Fruit fly (Drosophila melanogaster): Measurements from ENCODE around the gene Sfp33A3.

Gene Sfp33A3

dm6 chr2L:11839612-11840011, at the start of gene Sfp33A3:
Sfp33A3 (plus strand) TSS chr2L:11839912.
- TF ChIP-seq psq (optimal IDR thresholded peaks at IDR 0.05) = no peak
- TF ChIP-seq Sin3A (optimal IDR thresholded peaks at IDR 0.05) = no peak
- TF ChIP-seq insv (optimal IDR thresholded peaks at IDR 0.05) = no peak
- TF ChIP-seq ttk (optimal IDR thresholded peaks at IDR 0.05) = no peak
- no peak for TF ChIP-seq h (optimal IDR thresholded peaks at IDR 0.05)
- no peak for TF ChIP-seq Myc (optimal IDR thresholded peaks at IDR 0.05)

dm6 chr2L:11792265-11792664, 47.4 kb upstream of the Sfp33A3 start, which contains the start of gene Tsp33B:
Tsp33B (minus strand) TSS chr2L:11792365.
- TF ChIP-seq psq (optimal IDR thresholded peaks at IDR 0.05) (no peak), ttk (optimal IDR thresholded peaks at IDR 0.05) (no peak), insv (optimal IDR thresholded peaks at IDR 0.05) (no peak), h (optimal IDR thresholded peaks at IDR 0.05) (no peak)

- TF ChIP-seq ttk (optimal IDR thresholded peaks at IDR 0.05) (no peak), insv (optimal IDR thresholded peaks at IDR 0.05) (no peak), psq (optimal IDR thresholded peaks at IDR 0.05) (no peak)
Measured at dm6 chr2L:11793986-11794385, 45.7 kb upstream of the Sfp33A3 start, which contains the start of gene CG14937. CG14937 (minus strand) TSS chr2L:11794086.

dm6 chr2L:11797127-11797526, 42.6 kb upstream of the Sfp33A3 start:
- TF ChIP-seq psq (optimal IDR thresholded peaks at IDR 0.05) (no peak), Sin3A (optimal IDR thresholded peaks at IDR 0.05) (no peak), h (optimal IDR thresholded peaks at IDR 0.05) (peak; percentile 18), Myc (optimal IDR thresholded peaks at IDR 0.05) (no peak), insv (optimal IDR thresholded peaks at IDR 0.05) (no peak)

- TF ChIP-seq ttk (optimal IDR thresholded peaks at IDR 0.05) = no peak
- TF ChIP-seq insv (optimal IDR thresholded peaks at IDR 0.05) = no peak
- TF ChIP-seq h (optimal IDR thresholded peaks at IDR 0.05) = no peak
- no peak for TF ChIP-seq Myc (optimal IDR thresholded peaks at IDR 0.05)
Measured at dm6 chr2L:11804228-11805044, 35.3 kb upstream of the Sfp33A3 start.

- TF ChIP-seq h (optimal IDR thresholded peaks at IDR 0.05) = no peak
- peak; percentile 81 for TF ChIP-seq psq (optimal IDR thresholded peaks at IDR 0.05)
Measured at dm6 chr2L:11806022-11806700, 33.6 kb upstream of the Sfp33A3 start.

- TF ChIP-seq Sin3A (optimal IDR thresholded peaks at IDR 0.05) (no peak), psq (optimal IDR thresholded peaks at IDR 0.05) (peak; percentile 57), insv (optimal IDR thresholded peaks at IDR 0.05) (no peak)
Measured at dm6 chr2L:11806701-11807674, 32.7 kb upstream of the Sfp33A3 start.

dm6 chr2L:11807697-11808226, 31.9 kb upstream of the Sfp33A3 start:
- TF ChIP-seq Myc (optimal IDR thresholded peaks at IDR 0.05) (no peak), psq (optimal IDR thresholded peaks at IDR 0.05) (peak; percentile 32)

dm6 chr2L:11808327-11808701, 31.4 kb upstream of the Sfp33A3 start:
- TF ChIP-seq ttk (optimal IDR thresholded peaks at IDR 0.05) (no peak), Myc (optimal IDR thresholded peaks at IDR 0.05) (no peak), psq (optimal IDR thresholded peaks at IDR 0.05) (no peak), Sin3A (optimal IDR thresholded peaks at IDR 0.05) (no peak), h (optimal IDR thresholded peaks at IDR 0.05) (no peak), insv (optimal IDR thresholded peaks at IDR 0.05) (no peak)

- no peak for TF ChIP-seq Sin3A (optimal IDR thresholded peaks at IDR 0.05)
- TF ChIP-seq Myc (optimal IDR thresholded peaks at IDR 0.05) = no peak
- no peak for TF ChIP-seq psq (optimal IDR thresholded peaks at IDR 0.05)
- TF ChIP-seq h (optimal IDR thresholded peaks at IDR 0.05) = no peak
- no peak for TF ChIP-seq ttk (optimal IDR thresholded peaks at IDR 0.05)
- no peak for TF ChIP-seq insv (optimal IDR thresholded peaks at IDR 0.05)
Measured at dm6 chr2L:11808702-11809583, 30.8 kb upstream of the Sfp33A3 start, which contains the start of gene crol. crol (minus strand) TSS chr2L:11809438.

- TF ChIP-seq insv (optimal IDR thresholded peaks at IDR 0.05) (no peak), ttk (optimal IDR thresholded peaks at IDR 0.05) (no peak), Myc (optimal IDR thresholded peaks at IDR 0.05) (no peak), Sin3A (optimal IDR thresholded peaks at IDR 0.05) (no peak), h (optimal IDR thresholded peaks at IDR 0.05) (no peak), psq (optimal IDR thresholded peaks at IDR 0.05) (no peak)
Measured at dm6 chr2L:11809823-11810222, 29.9 kb upstream of the Sfp33A3 start.
